Comparison of ENCODE assay signal across 5 fruit fly cellular contexts in the genomic region with DNA sequence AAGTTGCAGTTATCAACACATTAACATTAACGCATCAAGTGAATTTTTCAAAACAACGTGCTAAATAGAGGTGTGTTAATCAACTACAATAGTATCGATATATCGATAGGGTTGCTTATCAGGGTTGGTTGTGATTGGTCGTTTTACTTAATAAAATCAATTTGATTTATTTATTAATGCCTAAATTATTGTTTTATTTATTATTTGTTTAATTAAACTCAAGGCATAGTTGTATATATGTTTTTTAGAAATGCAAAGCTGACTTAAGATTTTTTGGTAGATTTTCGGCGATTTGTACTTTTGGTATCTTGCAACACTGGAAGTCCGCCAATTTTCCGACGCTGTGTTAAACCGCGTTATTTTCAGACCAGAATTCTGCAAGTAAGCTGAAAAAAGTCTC.
TF ChIP-seq lines count a peak whose summit lies in the region.

A gene (minus strand): TSS at position 88 of the 400 bp plus-strand sequence.
A gene (plus strand): TSS at position 314 of the 400 bp plus-strand sequence.

TF ChIP-seq in whole organism, adult, 20 proteins besides CTCF, POLR2A, EP300 and RAD21 (continued from another document):
- TF ChIP-seq cic (GFP tag; optimal IDR thresholded peaks at IDR 0.05; lab: Kevin White, UChicago) (no peak), Clk (GFP tag; optimal IDR thresholded peaks at IDR 0.05; lab: Kevin White, UChicago) (peak; percentile 34), pad (GFP tag; optimal IDR thresholded peaks at IDR 0.05; lab: Kevin White, UChicago) (peak; percentile 42)

TF ChIP-seq in whole organism, embryonic, 481 proteins besides CTCF, POLR2A, EP300 and RAD21 (continued from another document and continues in another):
- TF ChIP-seq luna (GFP tag; optimal IDR thresholded peaks at IDR 0.05; lab: Kevin White, UChicago) (no peak), CG10209 (GFP tag; optimal IDR thresholded peaks at IDR 0.05; lab: Kevin White, UChicago) (peak; percentile 66), emc (GFP tag; optimal IDR thresholded peaks at IDR 0.05; lab: Kevin White, UChicago) (no peak), zfh1 (GFP tag; IDR thresholded peaks at IDR 0.05; lab: Robert Waterston, UW) (peak; percentile 72; the same call in 2 of the 3 replicates), row (GFP tag; IDR thresholded peaks at IDR 0.05; lab: Robert Waterston, UW) (peak; percentile 84), Ptx1 (GFP tag; IDR thresholded peaks at IDR 0.05; lab: Robert Waterston, UW) (peak; percentile 83), trem (tag; optimal IDR thresholded peaks at IDR 0.05; lab: Kevin White, UChicago) (peak; percentile 92), Ssrp (tag; optimal IDR thresholded peaks at IDR 0.05; lab: Kevin White, UChicago) (peak; percentile 70), CG6175 (GFP tag; IDR thresholded peaks at IDR 0.05; lab: Robert Waterston, UW) (no peak), Dp (GFP tag; optimal IDR thresholded peaks at IDR 0.05; lab: Kevin White, UChicago) (peak; percentile 82), CG15269 (tag; optimal IDR thresholded peaks at IDR 0.05; lab: Kevin White, UChicago) (peak; percentile 61), CG8388 (GFP tag; optimal IDR thresholded peaks at IDR 0.05; lab: Kevin White, UChicago) (peak; percentile 65), CG17612 (GFP tag; IDR thresholded peaks at IDR 0.05; lab: Robert Waterston, UW) (no peak), CG16863 (GFP tag; optimal IDR thresholded peaks at IDR 0.05; lab: Kevin White, UChicago) (peak; percentile 32), tgo (GFP tag; IDR thresholded peaks at IDR 0.05; lab: Robert Waterston, UW) (peak; percentile 42), Ets97D (GFP tag; optimal IDR thresholded peaks at IDR 0.05; lab: Kevin White, UChicago) (peak; percentile 66), CG14710 (tag; optimal IDR thresholded peaks at IDR 0.05; lab: Kevin White, UChicago) (peak; percentile 90), abd-A (tag; optimal IDR thresholded peaks at IDR 0.05; lab: Kevin White, UChicago) (no peak), CG15011 (GFP tag; optimal IDR thresholded peaks at IDR 0.05; lab: Kevin White, UChicago) (peak; percentile 5), CG12155 (GFP tag; optimal IDR thresholded peaks at IDR 0.05; lab: Kevin White, UChicago) (peak; percentile 76), CG4424 (GFP tag; optimal IDR thresholded peaks at IDR 0.05; lab: Kevin White, UChicago) (peak; percentile 84), Sry-β (GFP tag; optimal IDR thresholded peaks at IDR 0.05; lab: Kevin White, UChicago) (no peak), CG33557 (GFP tag; optimal IDR thresholded peaks at IDR 0.05; lab: Kevin White, UChicago) (peak; percentile 15), CG2678 (tag; optimal IDR thresholded peaks at IDR 0.05; lab: Kevin White, UChicago) (no peak), CG18476 (GFP tag; optimal IDR thresholded peaks at IDR 0.05; lab: Kevin White, UChicago) (peak; percentile 51), CG30020 (tag; optimal IDR thresholded peaks at IDR 0.05; lab: Kevin White, UChicago) (peak; percentile 73), CG11723 (GFP tag; optimal IDR thresholded peaks at IDR 0.05; lab: Kevin White, UChicago) (peak; percentile 3), CG1792 (GFP tag; optimal IDR thresholded peaks at IDR 0.05; lab: Kevin White, UChicago) (no peak), Rx (GFP tag; IDR thresholded peaks at IDR 0.05; lab: Robert Waterston, UW) (no peak), Drgx (GFP tag; IDR thresholded peaks at IDR 0.05; lab: Robert Waterston, UW) (no peak), eve (GFP tag; optimal IDR thresholded peaks at IDR 0.05; lab: Kevin White, UChicago) (no peak)

TF ChIP-seq in whole organism, prepupa, 60 proteins besides CTCF, POLR2A, EP300 and RAD21 (continued from another document and continues in another):
- TF ChIP-seq eg (GFP tag; IDR thresholded peaks at IDR 0.05; lab: Robert Waterston, UW), result peak; percentile 40; the same call in 1 of the 3 replicates
- TF ChIP-seq CG8319 (GFP tag; optimal IDR thresholded peaks at IDR 0.05; lab: Kevin White, UChicago), result peak; percentile 19
- TF ChIP-seq achi (GFP tag; optimal IDR thresholded peaks at IDR 0.05; lab: Kevin White, UChicago), result peak; percentile 60
- TF ChIP-seq fd59A (GFP tag; optimal IDR thresholded peaks at IDR 0.05; lab: Kevin White, UChicago), result no peak
- TF ChIP-seq CG1621 (tag; optimal IDR thresholded peaks at IDR 0.05; lab: Kevin White, UChicago), result peak; percentile 13
- TF ChIP-seq Hr39 (GFP tag; optimal IDR thresholded peaks at IDR 0.05; lab: Kevin White, UChicago), result no peak
- peak; percentile 19 for TF ChIP-seq CG11902 (GFP tag; optimal IDR thresholded peaks at IDR 0.05; lab: Kevin White, UChicago)
- no peak for TF ChIP-seq CG4318 (GFP tag; optimal IDR thresholded peaks at IDR 0.05; lab: Kevin White, UChicago)
- TF ChIP-seq CG6854 (GFP tag; optimal IDR thresholded peaks at IDR 0.05; lab: Kevin White, UChicago), result no peak
- TF ChIP-seq CG11762 (GFP tag; optimal IDR thresholded peaks at IDR 0.05; lab: Kevin White, UChicago; ENCODE audit: insufficient read depth), result peak; percentile 39
- peak; percentile 31 for TF ChIP-seq Sox14 (GFP tag; optimal IDR thresholded peaks at IDR 0.05; lab: Kevin White, UChicago)
- peak; percentile 58 for TF ChIP-seq acj6 (GFP tag; optimal IDR thresholded peaks at IDR 0.05; lab: Kevin White, UChicago)
- TF ChIP-seq Hr38 (GFP tag; optimal IDR thresholded peaks at IDR 0.05; lab: Kevin White, UChicago), result no peak
- no peak for TF ChIP-seq Blimp-1 (GFP tag; optimal IDR thresholded peaks at IDR 0.05; lab: Kevin White, UChicago)
- TF ChIP-seq dsx (GFP tag; optimal IDR thresholded peaks at IDR 0.05; lab: Kevin White, UChicago; ENCODE audit: poor library complexity, severe bottlenecking), result peak; percentile 52
- TF ChIP-seq CG6163 (GFP tag; IDR thresholded peaks at IDR 0.05; lab: Robert Waterston, UW), result 0 out of 3 replicates have a peak, but pooled peaks have one; percentile 19
- 0 out of 2 replicates have a peak, but pooled peaks have one; percentile 32 for TF ChIP-seq CG15336 (GFP tag; IDR thresholded peaks at IDR 0.05; lab: Robert Waterston, UW)
- no peak for TF ChIP-seq CG7368 (GFP tag; optimal IDR thresholded peaks at IDR 0.05; lab: Kevin White, UChicago)
- TF ChIP-seq cyc (GFP tag; optimal IDR thresholded peaks at IDR 0.05; lab: Kevin White, UChicago), result peak; percentile 60
- no peak for TF ChIP-seq svp (GFP tag; lab: Kevin White, UChicago)
- no peak for TF ChIP-seq CG32006 (GFP tag; optimal IDR thresholded peaks at IDR 0.05; lab: Kevin White, UChicago)
- no peak for TF ChIP-seq CG8632 (GFP tag; optimal IDR thresholded peaks at IDR 0.05; lab: Kevin White, UChicago)
- TF ChIP-seq CG11294 (GFP tag; IDR thresholded peaks at IDR 0.05; lab: Robert Waterston, UW), result no peak; the same call in 1 of the 2 replicates
- no peak for TF ChIP-seq pdm3 (GFP tag; optimal IDR thresholded peaks at IDR 0.05; lab: Kevin White, UChicago)
- peak; percentile 46 for TF ChIP-seq topi (GFP tag; optimal IDR thresholded peaks at IDR 0.05; lab: Kevin White, UChicago)
- no peak for TF ChIP-seq CG6808 (GFP tag; optimal IDR thresholded peaks at IDR 0.05; lab: Kevin White, UChicago)
- TF ChIP-seq Smox (GFP tag; optimal IDR thresholded peaks at IDR 0.05; lab: Kevin White, UChicago), result no peak
- TF ChIP-seq CG10631 (GFP tag; optimal IDR thresholded peaks at IDR 0.05; lab: Kevin White, UChicago), result peak; percentile 70
- no peak for TF ChIP-seq CG16779 (tag; optimal IDR thresholded peaks at IDR 0.05; lab: Kevin White, UChicago)
- TF ChIP-seq CG3919 (GFP tag; optimal IDR thresholded peaks at IDR 0.05; lab: Kevin White, UChicago), result peak; percentile 62
- no peak for TF ChIP-seq net (GFP tag; optimal IDR thresholded peaks at IDR 0.05; lab: Kevin White, UChicago)
- no peak for TF ChIP-seq ss (GFP tag; optimal IDR thresholded peaks at IDR 0.05; lab: Kevin White, UChicago)

TF ChIP-seq in whole organism, pupa, 21 proteins besides CTCF, POLR2A, EP300 and RAD21 (continued from another document):
- TF ChIP-seq CG13204 (GFP tag; optimal IDR thresholded peaks at IDR 0.05; lab: Kevin White, UChicago), result no peak
TF ChIP-seq in whole organism, pupa: peak in this region for 8.

TF ChIP-seq in whole organism, wandering third instar larva, 38 proteins besides CTCF, POLR2A, EP300 and RAD21 (continued from another document):
- TF ChIP-seq usp (GFP tag; optimal IDR thresholded peaks at IDR 0.05; lab: Kevin White, UChicago) (no peak), Rel (GFP tag; optimal IDR thresholded peaks at IDR 0.05; lab: Kevin White, UChicago) (no peak), Rel (tag; optimal IDR thresholded peaks at IDR 0.05; lab: Kevin White, UChicago) (peak; percentile 43), rgr (GFP tag; optimal IDR thresholded peaks at IDR 0.05; lab: Kevin White, UChicago) (peak; percentile 73), psq (GFP tag; optimal IDR thresholded peaks at IDR 0.05; lab: Kevin White, UChicago) (peak; percentile 69), Abd-B (GFP tag; optimal IDR thresholded peaks at IDR 0.05; lab: Kevin White, UChicago) (no peak), jim (GFP tag; optimal IDR thresholded peaks at IDR 0.05; lab: Kevin White, UChicago) (no peak), Mio (GFP tag; optimal IDR thresholded peaks at IDR 0.05; lab: Kevin White, UChicago) (no peak), woc (GFP tag; optimal IDR thresholded peaks at IDR 0.05; lab: Kevin White, UChicago) (no peak), Myc (optimal IDR thresholded peaks at IDR 0.05; lab: Kevin White, UChicago) (peak; percentile 40), ey (GFP tag; optimal IDR thresholded peaks at IDR 0.05; lab: Kevin White, UChicago) (peak; percentile 51), tai (GFP tag; optimal IDR thresholded peaks at IDR 0.05; lab: Kevin White, UChicago) (no peak), Sp1 (GFP tag; optimal IDR thresholded peaks at IDR 0.05; lab: Kevin White, UChicago) (peak; percentile 68), fru (GFP tag; optimal IDR thresholded peaks at IDR 0.05; lab: Kevin White, UChicago) (peak; percentile 56), Dif (GFP tag; optimal IDR thresholded peaks at IDR 0.05; lab: Kevin White, UChicago; ENCODE audit: partially characterized antibody) (no peak), Hnf4 (GFP tag; optimal IDR thresholded peaks at IDR 0.05; lab: Kevin White, UChicago) (peak; percentile 83), h (GFP tag; optimal IDR thresholded peaks at IDR 0.05; lab: Kevin White, UChicago) (peak; percentile 76), N (GFP tag; optimal IDR thresholded peaks at IDR 0.05; lab: Kevin White, UChicago) (no peak)
